Fruit fly (Drosophila melanogaster) whole organism: Measurements from ENCODE around the gene Wdr82.

Source experiments
- CG8478 ChIP-seq: fragments of >200 bp; optimal IDR thresholded peaks from 2 replicates; lab custom pipeline; 2018; ENCODE audit warnings: inconsistent platforms
- Dll ChIP-seq: fragments of >200 bp; optimal IDR thresholded peaks from 2 replicates; lab custom pipeline; 2017
- EcR ChIP-seq, 2 experiments: fragments of >200 bp; optimal IDR thresholded peaks; 2 replicates each; lab custom pipeline; 2017; ENCODE audit warnings: missing biosample characterization in 2 of 2, missing genetic modification characterization in 2 of 2, missing genetic modification reagents in 2 of 2
- psq ChIP-seq: fragments of >200 bp; optimal IDR thresholded peaks from 2 replicates; lab custom pipeline; 2017
- usp ChIP-seq: fragments of >200 bp; optimal IDR thresholded peaks from 2 replicates; lab custom pipeline; 2017; ENCODE audit warnings: missing biosample characterization, missing genetic modification characterization, mixed read lengths

DNA sequence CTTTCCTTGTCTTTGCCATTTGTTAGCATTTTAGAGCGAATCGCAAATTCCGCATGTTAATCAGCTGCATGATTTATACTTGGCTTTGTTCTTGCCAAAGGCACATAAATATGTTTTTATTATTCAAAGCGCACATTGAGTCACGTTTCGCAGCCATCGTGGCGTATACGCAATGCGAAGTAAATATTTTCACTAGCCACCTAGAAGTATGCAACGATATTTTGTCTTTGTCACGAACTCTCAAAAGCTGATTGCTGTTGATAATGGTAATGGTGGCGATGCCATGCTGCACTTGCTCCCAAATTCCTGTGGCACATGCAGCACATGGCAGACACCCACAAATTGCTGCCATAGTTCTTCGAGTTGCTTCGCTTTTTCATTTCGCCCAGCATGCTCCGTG lies 39.6 kb upstream of the Wdr82 start:
- TF ChIP-seq psq (lab: Kevin White, UChicago) = no peak
- TF ChIP-seq EcR (GFP tag; optimal IDR thresholded peaks at IDR 0.05; lab: Kevin White, UChicago) = no peak
- TF ChIP-seq Dll (lab: Kevin White, UChicago) = no peak
- TF ChIP-seq CG8478 (lab: Kevin White, UChicago) = no peak
- no peak for TF ChIP-seq usp (GFP tag; lab: Kevin White, UChicago)
